Fruit fly (Drosophila melanogaster) whole organism, wandering third instar larva: ENCODE results near the gene Mhc.

Source experiments
- Abd-B ChIP-seq: fragments of >200 bp; optimal IDR thresholded peaks from 2 replicates; lab custom pipeline; 2017; ENCODE audit warnings: missing biosample characterization, missing genetic modification characterization
- Hr78 ChIP-seq: fragments of >200 bp; optimal IDR thresholded peaks from 2 replicates; lab custom pipeline; 2017; ENCODE audit warnings: missing biosample characterization, missing genetic modification characterization
- Mio ChIP-seq: sonication (Bioruptor generic); optimal IDR thresholded peaks from 2 replicates; lab custom pipeline; 2016; ENCODE audit warnings: missing biosample characterization, missing genetic modification characterization
- N ChIP-seq: fragments of >200 bp; optimal IDR thresholded peaks from 2 replicates; lab custom pipeline; 2018; ENCODE audit warnings: missing biosample characterization, missing external identifiers, missing genetic modification characterization
- Vsx2 ChIP-seq: fragments of 200-300, 225-300 bp; sonication (Bioruptor generic); optimal IDR thresholded peaks from 2 replicates; lab custom pipeline; 2018; ENCODE audit warnings: missing biosample characterization, missing genetic modification characterization; ENCODE audit not compliant: partially characterized antibody
- br ChIP-seq: fragments of 200-800 bp; sonication (Bioruptor generic); optimal IDR thresholded peaks from 2 replicates; lab custom pipeline; 2016; ENCODE audit warnings: missing biosample characterization, missing genetic modification characterization
- brk ChIP-seq: fragments of 200-800 bp; sonication (Bioruptor generic); optimal IDR thresholded peaks from 2 replicates; lab custom pipeline; 2016; ENCODE audit warnings: missing biosample characterization, mild to moderate bottlenecking, missing genetic modification characterization
- dmrt93B ChIP-seq: fragments of 200-800 bp; sonication (Bioruptor generic); optimal IDR thresholded peaks from 2 replicates; lab custom pipeline; 2018; ENCODE audit warnings: missing biosample characterization, mild to moderate bottlenecking, missing genetic modification characterization
- fru ChIP-seq: fragments of 200-800 bp; sonication (Bioruptor generic); optimal IDR thresholded peaks from 3 replicates; lab custom pipeline; 2016; ENCODE audit warnings: missing biosample characterization, mild to moderate bottlenecking, missing genetic modification characterization
- h ChIP-seq: fragments of 200-800 bp; sonication (Bioruptor generic); optimal IDR thresholded peaks from 3 replicates; lab custom pipeline; 2016; ENCODE audit warnings: missing biosample characterization, mild to moderate bottlenecking, missing genetic modification characterization
- psq ChIP-seq: fragments of 200-800 bp; sonication (Bioruptor generic); optimal IDR thresholded peaks from 3 replicates; lab custom pipeline; 2017; ENCODE audit warnings: missing biosample characterization, mild to moderate bottlenecking, missing genetic modification characterization, moderate library complexity
- sv ChIP-seq: fragments of 200-800 bp; sonication (Bioruptor generic); optimal IDR thresholded peaks from 3 replicates; lab custom pipeline; 2016; ENCODE audit warnings: missing biosample characterization, missing genetic modification characterization

DNA sequence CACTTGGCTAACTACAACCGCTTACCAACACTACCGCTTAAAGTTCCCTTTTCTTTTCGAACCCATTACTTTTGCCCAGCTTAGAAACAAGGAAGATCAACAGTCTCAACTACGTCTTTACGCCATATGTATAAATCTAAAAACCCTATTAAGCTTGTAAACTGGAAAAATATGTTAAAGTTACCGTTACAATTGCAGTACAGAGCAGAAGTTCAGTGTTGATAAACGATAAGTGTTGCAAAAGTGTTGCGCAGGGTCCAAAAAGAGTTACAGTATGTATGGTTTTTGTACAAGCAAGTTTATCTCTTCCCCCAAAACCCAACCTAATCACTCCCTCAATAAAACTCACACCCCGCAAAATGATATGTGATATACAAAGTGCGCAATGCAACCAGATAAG, 19.2 kb upstream of the Mhc start:
- no peak for TF ChIP-seq br (GFP tag; lab: Kevin White, UChicago)
- TF ChIP-seq dmrt93B (GFP tag; lab: Kevin White, UChicago), result no peak
- TF ChIP-seq N (GFP tag; lab: Kevin White, UChicago), result no peak
- TF ChIP-seq brk, result no peak
- TF ChIP-seq sv (GFP tag; lab: Kevin White, UChicago), result no peak
- TF ChIP-seq Hr78 (GFP tag; lab: Kevin White, UChicago), result no peak
- no peak for TF ChIP-seq Mio (GFP tag; lab: Kevin White, UChicago)
- no peak for TF ChIP-seq h
- TF ChIP-seq Abd-B (GFP tag; lab: Kevin White, UChicago), result no peak
- no peak for TF ChIP-seq fru (GFP tag; lab: Kevin White, UChicago)
- no peak for TF ChIP-seq psq
- no peak for TF ChIP-seq Vsx2
